Fruit fly (Drosophila melanogaster): Measurements from ENCODE around the gene eIF2A.

The eIF2A gene

DNA sequence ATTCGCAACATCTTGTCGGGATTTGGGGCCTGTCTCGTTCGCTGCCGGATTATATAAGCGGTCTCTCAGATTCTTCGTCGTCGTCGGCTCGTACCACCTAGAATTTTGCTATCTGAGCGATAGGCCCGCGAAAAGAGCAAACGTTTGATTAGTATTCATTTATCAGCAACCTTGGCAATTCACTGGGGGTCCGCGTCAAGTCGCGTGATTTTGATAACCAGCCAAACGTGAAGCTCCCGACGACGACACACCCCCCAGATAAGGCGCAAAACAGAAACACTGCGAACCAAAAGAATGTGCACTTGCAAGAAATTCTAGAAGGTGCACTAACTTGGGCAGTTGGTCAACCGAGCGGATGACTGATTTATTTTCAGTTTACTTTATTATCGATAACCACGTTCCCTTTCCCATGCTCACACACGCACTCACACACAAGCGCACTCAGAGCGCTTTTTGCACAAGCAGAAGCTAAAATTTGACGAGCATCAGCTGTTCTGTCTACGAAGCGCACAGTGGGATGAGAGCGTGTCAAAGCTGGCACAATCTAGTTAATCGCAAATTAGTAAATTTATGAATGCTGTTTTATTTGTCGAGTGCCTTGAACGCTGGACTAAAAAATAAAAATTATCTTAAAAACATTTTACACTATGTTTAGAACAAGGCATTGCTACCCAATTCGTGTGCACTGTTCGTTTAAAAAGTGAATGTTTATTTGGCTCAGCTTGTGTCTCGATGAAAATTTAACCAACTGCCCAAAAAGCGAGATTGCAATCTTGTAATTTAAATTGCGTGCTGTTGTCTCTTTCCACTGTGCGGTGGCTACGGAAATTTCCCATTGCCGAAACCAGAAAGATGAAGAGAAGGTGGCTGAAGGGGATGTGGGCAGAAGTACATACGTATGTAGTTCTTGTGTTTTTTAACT lies 15.4 kb downstream of the eIF2A start (continued):
- peak; percentile 89 for TF ChIP-seq CG17385 (GFP tag; optimal IDR thresholded peaks at IDR 0.05)
- TF ChIP-seq CG8281 (tag; optimal IDR thresholded peaks at IDR 0.05), result peak; percentile 79
- TF ChIP-seq lmd (GFP tag; IDR thresholded peaks at IDR 0.05), result peak; percentile 95
- peak; percentile 61 for TF ChIP-seq CG3995 (GFP tag; optimal IDR thresholded peaks at IDR 0.05)
- peak; percentile 95 for TF ChIP-seq CG6689 (GFP tag; IDR thresholded peaks at IDR 0.05)
- peak; percentile 93 for TF ChIP-seq chn (GFP tag; optimal IDR thresholded peaks at IDR 0.05)
- peak; percentile 72 for TF ChIP-seq ap (GFP tag; IDR thresholded peaks at IDR 0.05)
- TF ChIP-seq vvl (GFP tag; IDR thresholded peaks at IDR 0.05), result peak; percentile 95
- peak; percentile 65; the same call in 1 of the 2 replicates for TF ChIP-seq dan (GFP tag; IDR thresholded peaks at IDR 0.05)
- peak; percentile 87 for TF ChIP-seq tap (tag; optimal IDR thresholded peaks at IDR 0.05)
- peak; percentile 87 for TF ChIP-seq nerfin-1 (tag; optimal IDR thresholded peaks at IDR 0.05)
- peak; percentile 78 for TF ChIP-seq Fer2 (tag; optimal IDR thresholded peaks at IDR 0.05)
- TF ChIP-seq ro (GFP tag; IDR thresholded peaks at IDR 0.05), result peak; percentile 68
- peak; percentile 97 for TF ChIP-seq Max (GFP tag; optimal IDR thresholded peaks at IDR 0.05)
- TF ChIP-seq al (GFP tag; IDR thresholded peaks at IDR 0.05), result peak; percentile 81
- TF ChIP-seq twi (tag; optimal IDR thresholded peaks at IDR 0.05), result peak; percentile 78
- TF ChIP-seq Atf-2 (GFP tag; optimal IDR thresholded peaks at IDR 0.05), result peak; percentile 93
- TF ChIP-seq chinmo (GFP tag; IDR thresholded peaks at IDR 0.05; ENCODE audit: partially characterized antibody), result peak; percentile 80; the same call in 2 of the 4 replicates
- TF ChIP-seq CG6854 (GFP tag; optimal IDR thresholded peaks at IDR 0.05), result peak; percentile 88
- TF ChIP-seq br (optimal IDR thresholded peaks at IDR 0.05), result no peak
- TF ChIP-seq CG8359 (GFP tag; optimal IDR thresholded peaks at IDR 0.05; ENCODE audit: borderline replicate concordance), result peak; percentile 75
- TF ChIP-seq NFAT (GFP tag; IDR thresholded peaks at IDR 0.05), result peak; percentile 79
- peak; percentile 91 for TF ChIP-seq gsb (GFP tag; IDR thresholded peaks at IDR 0.05)
- peak; percentile 71 for TF ChIP-seq CG4617 (GFP tag; optimal IDR thresholded peaks at IDR 0.05; ENCODE audit: borderline replicate concordance)
- peak; percentile 91 for TF ChIP-seq Blimp-1 (GFP tag; optimal IDR thresholded peaks at IDR 0.05)
- peak; percentile 84 for TF ChIP-seq CG2202 (tag; optimal IDR thresholded peaks at IDR 0.05)
- peak; percentile 89 for TF ChIP-seq zfh2 (GFP tag; optimal IDR thresholded peaks at IDR 0.05)
- TF ChIP-seq hbn (GFP tag; IDR thresholded peaks at IDR 0.05; ENCODE audit: partially characterized antibody), result no peak
- TF ChIP-seq CG17361 (GFP tag; IDR thresholded peaks at IDR 0.05), result peak; percentile 97
- TF ChIP-seq jumu (GFP tag; optimal IDR thresholded peaks at IDR 0.05), result peak; percentile 92
- TF ChIP-seq E2f2 (GFP tag; IDR thresholded peaks at IDR 0.05), result peak; percentile 74
- peak; percentile 92 for TF ChIP-seq CG2875 (GFP tag; optimal IDR thresholded peaks at IDR 0.05)
- TF ChIP-seq btn (GFP tag; optimal IDR thresholded peaks at IDR 0.05), result peak; percentile 90
- peak; percentile 84 for TF ChIP-seq Oaz (GFP tag; IDR thresholded peaks at IDR 0.05)
- peak; percentile 99 for TF ChIP-seq sens (GFP tag)
- peak; percentile 92 for TF ChIP-seq CG10147 (GFP tag; optimal IDR thresholded peaks at IDR 0.05)
- TF ChIP-seq jing (GFP tag; optimal IDR thresholded peaks at IDR 0.05), result peak; percentile 86
- TF ChIP-seq CG16863 (GFP tag; optimal IDR thresholded peaks at IDR 0.05), result peak; percentile 93
- peak; percentile 73 for TF ChIP-seq Neu2 (GFP tag; optimal IDR thresholded peaks at IDR 0.05; ENCODE audit: borderline replicate concordance)
- peak; percentile 82 for TF ChIP-seq CG4328 (GFP tag; optimal IDR thresholded peaks at IDR 0.05)
- TF ChIP-seq Chrac-16 (GFP tag; optimal IDR thresholded peaks at IDR 0.05), result peak; percentile 90
- TF ChIP-seq knrl (GFP tag; IDR thresholded peaks at IDR 0.05; ENCODE audit: partially characterized antibody), result peak; percentile 49; the same call in 1 of the 3 replicates
- peak; percentile 84 for TF ChIP-seq CG10267 (tag; optimal IDR thresholded peaks at IDR 0.05)
- peak; percentile 83 for TF ChIP-seq wdn (GFP tag; IDR thresholded peaks at IDR 0.05)
- no peak for TF ChIP-seq usp (GFP tag; optimal IDR thresholded peaks at IDR 0.05)
- TF ChIP-seq CG31388 (GFP tag; optimal IDR thresholded peaks at IDR 0.05), result peak; percentile 83
- peak; percentile 93 for TF ChIP-seq CG9727 (GFP tag; optimal IDR thresholded peaks at IDR 0.05)
- peak; percentile 85 for TF ChIP-seq wor (GFP tag; IDR thresholded peaks at IDR 0.05)
- peak; percentile 96 for TF ChIP-seq gem (tag; optimal IDR thresholded peaks at IDR 0.05)
